Fruit fly (Drosophila melanogaster): ENCODE measurements around the gene Cbp80.

The Cbp80 gene

DNA sequence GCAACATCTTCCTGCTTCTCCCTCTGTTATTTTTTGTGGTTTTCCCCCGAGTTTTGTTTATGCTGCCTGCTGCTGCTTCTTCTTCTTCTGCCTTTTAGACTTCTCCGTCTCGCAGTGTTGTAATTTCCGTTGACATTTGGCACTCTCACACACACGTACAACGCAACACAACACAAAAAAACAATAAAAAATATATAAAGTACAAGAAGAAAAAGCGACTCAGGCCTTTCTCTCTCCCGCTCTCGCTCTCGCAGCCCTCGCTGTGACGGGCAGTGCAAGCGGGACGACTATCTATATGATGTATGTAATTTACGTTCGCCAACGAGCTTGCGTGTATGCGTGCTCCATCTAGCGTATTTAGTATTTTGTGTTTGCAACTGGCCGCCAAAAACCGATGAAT, 36.3 kb downstream of the Cbp80 start (continued):
- TF ChIP-seq CG6854 (GFP tag; optimal IDR thresholded peaks at IDR 0.05) (peak; percentile 40), OdsH (GFP tag; optimal IDR thresholded peaks at IDR 0.05) (peak; percentile 40), pdm3 (GFP tag; optimal IDR thresholded peaks at IDR 0.05) (peak; percentile 60), CG15336 (GFP tag; IDR thresholded peaks at IDR 0.05) (peak; percentile 73), dsx (GFP tag; optimal IDR thresholded peaks at IDR 0.05; ENCODE audit: poor library complexity, severe bottlenecking) (peak; percentile 65), topi (GFP tag; optimal IDR thresholded peaks at IDR 0.05) (peak; percentile 43), CG11762 (GFP tag; optimal IDR thresholded peaks at IDR 0.05; ENCODE audit: insufficient read depth) (no peak), Blimp-1 (GFP tag; optimal IDR thresholded peaks at IDR 0.05) (peak; percentile 5), cyc (GFP tag; optimal IDR thresholded peaks at IDR 0.05) (no peak), CG11294 (GFP tag; IDR thresholded peaks at IDR 0.05) (0 out of 2 replicates have a peak, but pooled peaks have one; percentile 13), Sox14 (GFP tag; optimal IDR thresholded peaks at IDR 0.05) (peak; percentile 61), CG4318 (GFP tag; optimal IDR thresholded peaks at IDR 0.05) (peak; percentile 25), CG10669 (GFP tag; optimal IDR thresholded peaks at IDR 0.05) (peak; percentile 56), CG6276 (GFP tag; optimal IDR thresholded peaks at IDR 0.05) (peak; percentile 91), Hr39 (GFP tag; optimal IDR thresholded peaks at IDR 0.05) (no peak), Gug (GFP tag; IDR thresholded peaks at IDR 0.05) (peak; percentile 67), Hr4 (GFP tag; optimal IDR thresholded peaks at IDR 0.05) (peak; percentile 36), CG10631 (GFP tag; optimal IDR thresholded peaks at IDR 0.05) (peak; percentile 51), Met (GFP tag; optimal IDR thresholded peaks at IDR 0.05) (peak; percentile 50), esn (GFP tag; optimal IDR thresholded peaks at IDR 0.05) (peak; percentile 11), salr (GFP tag; optimal IDR thresholded peaks at IDR 0.05) (peak; percentile 48 to 69), Ets96B (tag; optimal IDR thresholded peaks at IDR 0.05) (peak; percentile 77), acj6 (GFP tag; optimal IDR thresholded peaks at IDR 0.05) (peak; percentile 8), CG8632 (GFP tag; optimal IDR thresholded peaks at IDR 0.05) (peak; percentile 37), ss (GFP tag; optimal IDR thresholded peaks at IDR 0.05) (peak; percentile 81 to 93), Sox102F (GFP tag; optimal IDR thresholded peaks at IDR 0.05) (peak; percentile 53), CG6163 (GFP tag; IDR thresholded peaks at IDR 0.05) (peak; percentile 90), vri (GFP tag; optimal IDR thresholded peaks at IDR 0.05) (peak; percentile 87)

dm6 chrX:4686723-4687122, 36.9 kb downstream of the Cbp80 start, which contains the start of gene Pp2C1:
Pp2C1 (minus strand) TSS chrX:4686903.
- TF ChIP-seq Gug (GFP tag; IDR thresholded peaks at IDR 0.05) = no peak
- no peak for TF ChIP-seq CG10669 (GFP tag; optimal IDR thresholded peaks at IDR 0.05)
- TF ChIP-seq CG9139 (GFP tag; optimal IDR thresholded peaks at IDR 0.05) = no peak
- no peak for TF ChIP-seq CG32006 (GFP tag; optimal IDR thresholded peaks at IDR 0.05)
- TF ChIP-seq topi (GFP tag; optimal IDR thresholded peaks at IDR 0.05) = no peak
- TF ChIP-seq Smox (GFP tag; optimal IDR thresholded peaks at IDR 0.05) = no peak
- no peak for TF ChIP-seq Eip75B (GFP tag; optimal IDR thresholded peaks at IDR 0.05)
- TF ChIP-seq dac (GFP tag; optimal IDR thresholded peaks at IDR 0.05) = no peak
- TF ChIP-seq Hr39 (GFP tag; optimal IDR thresholded peaks at IDR 0.05) = no peak
- no peak for TF ChIP-seq Sox15 (GFP tag; optimal IDR thresholded peaks at IDR 0.05)
- no peak for TF ChIP-seq Met (GFP tag; optimal IDR thresholded peaks at IDR 0.05)
- no peak for TF ChIP-seq CG4318 (GFP tag; optimal IDR thresholded peaks at IDR 0.05)
- TF ChIP-seq lz (GFP tag; optimal IDR thresholded peaks at IDR 0.05) = no peak
- TF ChIP-seq CG10631 (GFP tag; optimal IDR thresholded peaks at IDR 0.05) = no peak
- TF ChIP-seq Ets96B (tag; optimal IDR thresholded peaks at IDR 0.05) = no peak
- TF ChIP-seq Hr38 (GFP tag; optimal IDR thresholded peaks at IDR 0.05) = no peak
- no peak for TF ChIP-seq pdm3 (GFP tag; optimal IDR thresholded peaks at IDR 0.05)
- no peak for TF ChIP-seq CG7368 (GFP tag; optimal IDR thresholded peaks at IDR 0.05)
- no peak for TF ChIP-seq cyc (GFP tag; optimal IDR thresholded peaks at IDR 0.05)
- TF ChIP-seq CG11294 (GFP tag; IDR thresholded peaks at IDR 0.05) = no peak

- TF ChIP-seq CG7368 (GFP tag; optimal IDR thresholded peaks at IDR 0.05) (peak; percentile 34), Eip75B (GFP tag; optimal IDR thresholded peaks at IDR 0.05) (peak; percentile 6), CG32006 (GFP tag; optimal IDR thresholded peaks at IDR 0.05) (peak; percentile 32), dac (GFP tag; optimal IDR thresholded peaks at IDR 0.05) (no peak), CG8632 (GFP tag; optimal IDR thresholded peaks at IDR 0.05) (no peak), Eip78C (GFP tag) (peak; percentile 66), CG1621 (tag; optimal IDR thresholded peaks at IDR 0.05) (no peak), Eip93F (GFP tag; optimal IDR thresholded peaks at IDR 0.05) (no peak), CG6163 (GFP tag; IDR thresholded peaks at IDR 0.05) (peak; percentile 56; the same call in 1 of the 3 replicates), CG11902 (GFP tag; optimal IDR thresholded peaks at IDR 0.05) (no peak), CG6808 (GFP tag; optimal IDR thresholded peaks at IDR 0.05) (peak; percentile 34), salr (GFP tag; optimal IDR thresholded peaks at IDR 0.05) (no peak), spab (GFP tag; optimal IDR thresholded peaks at IDR 0.05) (no peak), CG16779 (tag; optimal IDR thresholded peaks at IDR 0.05) (peak; percentile 63), OdsH (GFP tag; optimal IDR thresholded peaks at IDR 0.05) (peak; percentile 43), Lpt (GFP tag; optimal IDR thresholded peaks at IDR 0.05) (peak; percentile 16), CG34406 (GFP tag; optimal IDR thresholded peaks at IDR 0.05) (no peak), CG11762 (GFP tag; optimal IDR thresholded peaks at IDR 0.05; ENCODE audit: insufficient read depth) (no peak), topi (GFP tag; optimal IDR thresholded peaks at IDR 0.05) (peak; percentile 38)
These were observed 38.1 kb downstream of the Cbp80 start, which contains the start of gene ctp for dm6 chrX:4687778-4688399. ctp (plus strand) TSS chrX:4687800.

All from whole organism, prepupa.